Worm (Caenorhabditis elegans) whole organism, L4 larva: Measurements from ENCODE around the gene taf-11.1.
A peak's percentile ranks its signal among the peaks of the same experiment; 100 is the strongest.

ENCODE experiments used
- D1046.2 ChIP-seq: fragments of 200-800 bp; sonication (Bioruptor generic); IDR thresholded peaks from 2 replicates; pipeline ENCODE4 v1.3.6; 2022; ENCODE audit warnings: missing genetic modification characterization, missing compliant biosample characterization
- F49E8.2 ChIP-seq: sonication (generic microtip); optimal IDR thresholded peaks from 2 replicates; lab custom pipeline; 2016; ENCODE audit warnings: missing compliant biosample characterization, mild to moderate bottlenecking, missing genetic modification characterization, borderline replicate concordance
- T20F7.1 ChIP-seq: fragments of 200-800 bp; sonication (Bioruptor generic); optimal IDR thresholded peaks from 2 replicates; lab custom pipeline; 2018; ENCODE audit warnings: mild to moderate bottlenecking, missing genetic modification characterization, missing compliant biosample characterization
- Y75B8A.6 ChIP-seq: fragments of 200-800 bp; sonication (Bioruptor generic); IDR thresholded peaks from 2 replicates; pipeline ENCODE4 v1.3.6; 2022; ENCODE audit warnings: missing genetic modification reagents, missing genetic modification characterization, missing compliant biosample characterization
- ZK337.2 ChIP-seq: fragments of 200-800 bp; sonication (Bioruptor generic); IDR thresholded peaks from 2 replicates; pipeline ENCODE4 v1.3.6; 2022; ENCODE audit warnings: missing genetic modification reagents, missing genetic modification characterization, missing compliant biosample characterization
- aha-1 ChIP-seq: fragments of 150-350 bp; peaks from one replicate; lab custom pipeline; 2014; ENCODE audit warnings: missing biosample characterization, missing genetic modification characterization
- arid-1 ChIP-seq: fragments of 200-800 bp; sonication (Bioruptor generic); conservative IDR thresholded peaks from 2 replicates; pipeline ENCODE4 v1.3.6; 2022; ENCODE audit warnings: missing genetic modification reagents, missing genetic modification characterization, missing compliant biosample characterization
- attf-4 ChIP-seq: sonication (generic microtip); optimal IDR thresholded peaks from 3 replicates; lab custom pipeline; 2017; ENCODE audit warnings: missing biosample characterization, missing genetic modification characterization
- ceh-32 ChIP-seq: sonication (generic microtip); optimal IDR thresholded peaks from 2 replicates; lab custom pipeline; 2016; ENCODE audit warnings: mild to moderate bottlenecking, missing genetic modification characterization, missing compliant biosample characterization; ENCODE audit not compliant: poor library complexity
- ceh-44 ChIP-seq: fragments of 200-800 bp; sonication (Bioruptor generic); IDR thresholded peaks from 2 replicates; pipeline ENCODE4 v1.3.6; 2022; ENCODE audit warnings: missing genetic modification reagents, missing genetic modification characterization, missing compliant biosample characterization
- ceh-82 ChIP-seq: sonication (generic microtip); optimal IDR thresholded peaks from 2 replicates; lab custom pipeline; 2017; ENCODE audit warnings: missing biosample characterization, missing genetic modification characterization
- cey-2 ChIP-seq: sonication (generic microtip); optimal IDR thresholded peaks from 3 replicates; lab custom pipeline; 2017; ENCODE audit warnings: missing genetic modification characterization, mild to moderate bottlenecking, missing compliant biosample characterization, antibody characterized with exemption, borderline replicate concordance; ENCODE audit not compliant: insufficient read depth
- daf-8 ChIP-seq: fragments of 200-800 bp; sonication (Bioruptor generic); IDR thresholded peaks from 2 replicates; pipeline ENCODE4 v1.3.6; 2022; ENCODE audit warnings: missing genetic modification characterization, missing compliant biosample characterization
- dmd-6 ChIP-seq: fragments of 200-800 bp; sonication (Bioruptor generic); IDR thresholded peaks from 2 replicates; pipeline ENCODE4 v1.3.6; 2022; ENCODE audit warnings: missing genetic modification reagents, missing genetic modification characterization, missing compliant biosample characterization
- dve-1 ChIP-seq: sonication (generic microtip); optimal IDR thresholded peaks from 2 replicates; lab custom pipeline; 2017; ENCODE audit warnings: antibody characterized with exemption, mild to moderate bottlenecking, missing genetic modification characterization, missing compliant biosample characterization; ENCODE audit not compliant: insufficient read depth
- egl-27 ChIP-seq: sonication (generic microtip); optimal IDR thresholded peaks from 3 replicates; lab custom pipeline; 2017; ENCODE audit warnings: missing biosample characterization, missing genetic modification reagents, missing genetic modification characterization
- fkh-10 ChIP-seq: fragments of 150-350 bp; optimal IDR thresholded peaks from 2 replicates; lab custom pipeline; 2014; ENCODE audit warnings: missing biosample characterization, missing genetic modification reagents, missing genetic modification characterization
- jun-1 ChIP-seq: fragments of 150-350 bp; optimal IDR thresholded peaks from 2 replicates; lab custom pipeline; 2014; ENCODE audit warnings: missing biosample characterization, missing genetic modification reagents, missing genetic modification characterization
- lim-7 ChIP-seq: fragments of 200-800 bp; sonication (Bioruptor generic); IDR thresholded peaks from 2 replicates; pipeline ENCODE4 v1.3.6; 2022; ENCODE audit warnings: missing genetic modification characterization, missing compliant biosample characterization
- lin-1 ChIP-seq: fragments of 200-800 bp; sonication (Bioruptor generic); IDR thresholded peaks from 2 replicates; pipeline ENCODE4 v1.3.6; 2022; ENCODE audit warnings: missing genetic modification reagents, missing genetic modification characterization, missing compliant biosample characterization
- lin-15B ChIP-seq: fragments of 150-350 bp; sonication (generic microtip); optimal IDR thresholded peaks from 3 replicates; lab custom pipeline; 2014; ENCODE audit warnings: missing biosample characterization, missing genetic modification characterization
- lir-3 ChIP-seq: sonication (generic microtip); optimal IDR thresholded peaks from 2 replicates; lab custom pipeline; 2016; ENCODE audit warnings: mild to moderate bottlenecking, missing genetic modification characterization, missing compliant biosample characterization
- mdl-1 ChIP-seq, 2 experiments: fragments of 150-350 bp in 1 of 2; sonication (generic microtip) in 1 of 2; optimal IDR thresholded peaks; 2 replicates each; lab custom pipeline; 2014 to 2017; ENCODE audit warnings: missing biosample characterization in 2 of 2, missing genetic modification characterization in 2 of 2
- mdt-29 ChIP-seq: fragments of 200-800 bp; sonication (Bioruptor generic); IDR thresholded peaks from 2 replicates; pipeline ENCODE4 v1.3.6; 2022; ENCODE audit warnings: missing genetic modification reagents, missing genetic modification characterization, missing compliant biosample characterization
- mep-1 ChIP-seq: fragments of 150-350 bp; sonication (generic microtip); optimal IDR thresholded peaks from 3 replicates; lab custom pipeline; 2014; ENCODE audit warnings: missing biosample characterization, missing genetic modification characterization
- mxl-2 ChIP-seq: fragments of 200-800 bp; sonication (Bioruptor generic); conservative IDR thresholded peaks from 2 replicates; pipeline ENCODE4 v1.3.6; 2022; ENCODE audit warnings: missing genetic modification reagents, missing genetic modification characterization, missing compliant biosample characterization
- mxl-3 ChIP-seq: fragments of 200-800 bp; sonication (Bioruptor generic); optimal IDR thresholded peaks from 2 replicates; lab custom pipeline; 2018; ENCODE audit warnings: mild to moderate bottlenecking, missing genetic modification characterization, missing compliant biosample characterization
- nhr-102 ChIP-seq: sonication (generic microtip); optimal IDR thresholded peaks from 2 replicates; lab custom pipeline; 2016; ENCODE audit warnings: mild to moderate bottlenecking, missing genetic modification characterization, moderate library complexity, missing compliant biosample characterization
- nhr-11 ChIP-seq: fragments of 150-350 bp; optimal IDR thresholded peaks from 2 replicates; lab custom pipeline; 2014; ENCODE audit warnings: missing biosample characterization, missing genetic modification characterization
- nhr-111 ChIP-seq: fragments of 200-800 bp; sonication (Bioruptor generic); optimal IDR thresholded peaks from 2 replicates; lab custom pipeline; 2018; ENCODE audit warnings: mild to moderate bottlenecking, missing genetic modification characterization, missing compliant biosample characterization
- nhr-237 ChIP-seq: sonication (generic microtip); optimal IDR thresholded peaks from 2 replicates; lab custom pipeline; 2017; ENCODE audit warnings: missing biosample characterization, missing genetic modification characterization
- nhr-25 ChIP-seq: sonication (generic microtip); optimal IDR thresholded peaks from 2 replicates; lab custom pipeline; 2017; ENCODE audit warnings: missing genetic modification characterization, mild to moderate bottlenecking, missing compliant biosample characterization, antibody characterized with exemption, moderate library complexity, borderline replicate concordance; ENCODE audit not compliant: insufficient read depth
- nhr-28 ChIP-seq: fragments of 150-350 bp; optimal IDR thresholded peaks from 2 replicates; lab custom pipeline; 2014; ENCODE audit warnings: missing biosample characterization, missing genetic modification characterization
- nhr-77 ChIP-seq: fragments of 150-350 bp; optimal IDR thresholded peaks from 2 replicates; lab custom pipeline; 2014; ENCODE audit warnings: missing biosample characterization, missing genetic modification characterization
- pha-4 ChIP-seq, 2 experiments: fragments of 150-350 bp in 1 of 2; fragments of 200-800 bp in 1 of 2; sonication (Bioruptor generic) in 1 of 2; IDR thresholded peaks in 1 of 2; optimal IDR thresholded peaks in 1 of 2; 2 replicates each; pipeline versions ENCODE4 v1.3.6 to Lab custom; 2014 to 2022; ENCODE audit warnings: missing genetic modification characterization in 2 of 2, missing genetic modification reagents in 2 of 2, missing biosample characterization in 1 of 2, missing compliant biosample characterization in 1 of 2
- php-3 ChIP-seq: fragments of 200-800 bp; sonication (Bioruptor generic); IDR thresholded peaks from 2 replicates; pipeline ENCODE4 v1.3.6; 2022; ENCODE audit warnings: missing genetic modification reagents, missing genetic modification characterization, missing compliant biosample characterization
- rbr-2 ChIP-seq: sonication (generic microtip); optimal IDR thresholded peaks from 2 replicates; lab custom pipeline; 2016; ENCODE audit warnings: missing genotype, missing genetic modification characterization, missing compliant biosample characterization
- snpc-4 ChIP-seq: fragments of 150-350 bp; optimal IDR thresholded peaks from 2 replicates; lab custom pipeline; 2014; ENCODE audit warnings: missing biosample characterization, missing genetic modification characterization
- spr-3 ChIP-seq: fragments of 200-800 bp; sonication (Bioruptor generic); optimal IDR thresholded peaks from 2 replicates; lab custom pipeline; 2018; ENCODE audit warnings: mild to moderate bottlenecking, missing genetic modification characterization, missing compliant biosample characterization
- tra-1 ChIP-seq: fragments of 200-800 bp; sonication (Bioruptor generic); IDR thresholded peaks from 2 replicates; pipeline ENCODE4 v1.3.6; 2022; ENCODE audit warnings: missing genetic modification reagents, missing genetic modification characterization, missing compliant biosample characterization
- unc-62 ChIP-seq, 3 experiments: fragments of 150-350 bp in 1 of 3; sonication (generic microtip); optimal IDR thresholded peaks in 2 of 3; peaks in 1 of 3; 1 replicate in 1 of 3; 2 replicates in 2 of 3; lab custom pipeline; 2014 to 2017; ENCODE audit warnings: missing biosample characterization in 3 of 3, missing genetic modification characterization in 3 of 3, missing genetic modification reagents in 3 of 3, missing genotype in 1 of 3
- vab-7 ChIP-seq: fragments of 200-800 bp; sonication (Bioruptor generic); IDR thresholded peaks from 2 replicates; pipeline ENCODE4 v1.3.6; 2022; ENCODE audit warnings: missing genetic modification reagents, missing genetic modification characterization, missing compliant biosample characterization
- zfp-2 ChIP-seq: sonication (generic microtip); optimal IDR thresholded peaks from 2 replicates; lab custom pipeline; 2016; ENCODE audit warnings: mild to moderate bottlenecking, missing genetic modification characterization, missing compliant biosample characterization
- zip-11 ChIP-seq: fragments of 200-800 bp; sonication (Bioruptor generic); IDR thresholded peaks from 2 replicates; pipeline ENCODE4 v1.3.6; 2022; ENCODE audit warnings: missing genetic modification characterization, missing compliant biosample characterization
- zip-2 ChIP-seq: fragments of 150-350 bp; optimal IDR thresholded peaks from 2 replicates; lab custom pipeline; 2014; ENCODE audit warnings: missing biosample characterization, missing genetic modification characterization
- ztf-11 ChIP-seq: fragments of 150-350 bp; optimal IDR thresholded peaks from 2 replicates; lab custom pipeline; 2014; ENCODE audit warnings: missing biosample characterization, missing genetic modification characterization
- ztf-7 ChIP-seq: fragments of 150-350 bp; optimal IDR thresholded peaks from 2 replicates; lab custom pipeline; 2014; ENCODE audit warnings: missing biosample characterization, missing genetic modification characterization

Gene taf-11.1

DNA sequence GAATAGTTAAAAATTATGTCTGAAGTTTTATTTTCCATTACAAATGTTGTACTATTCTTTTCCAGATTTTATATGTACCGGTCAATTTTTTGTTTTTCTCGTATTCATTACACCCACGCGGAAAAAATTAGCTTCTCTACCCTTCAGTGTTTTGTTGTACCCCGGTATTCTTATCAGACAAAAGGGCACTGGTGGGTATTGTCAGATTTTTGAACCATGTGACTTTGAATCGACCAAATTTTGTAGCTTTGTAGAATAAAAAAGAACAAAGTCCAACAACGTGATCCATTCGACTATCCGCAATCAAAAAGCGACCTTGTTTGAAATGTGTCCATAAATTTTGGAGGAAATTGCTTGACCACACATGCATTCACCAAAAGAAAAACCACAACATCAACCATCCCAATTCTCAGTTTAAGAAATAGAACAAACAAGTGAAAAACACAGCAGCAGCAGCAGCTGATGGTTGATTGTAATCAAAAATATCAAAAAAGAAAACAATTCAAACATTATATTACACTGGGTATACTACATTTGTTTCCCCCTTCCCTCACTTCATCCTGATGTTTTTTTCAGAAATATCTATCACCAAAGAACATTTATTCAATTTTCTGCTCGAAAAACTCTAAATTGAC lies 10.4 kb upstream of the taf-11.1 start (continued):
- no peak for TF ChIP-seq snpc-4 (tag; lab: Kevin White, UChicago)
- TF ChIP-seq egl-27, result no peak
- no peak for TF ChIP-seq ztf-7
- TF ChIP-seq Y75B8A.6, result no peak
- no peak for TF ChIP-seq mxl-3 (GFP tag; lab: Kevin White, UChicago)
- TF ChIP-seq nhr-111 (GFP tag; lab: Kevin White, UChicago), result no peak
- TF ChIP-seq ceh-32 (tag; lab: Kevin White, UChicago), result no peak
- no peak for TF ChIP-seq ceh-44 (GFP tag; lab: Robert Waterston, UW)
- no peak for TF ChIP-seq zfp-2
- peak; percentile 2 for TF ChIP-seq nhr-11 (tag; lab: Kevin White, UChicago)
- TF ChIP-seq cey-2 (tag; lab: Kevin White, UChicago), result no peak
- TF ChIP-seq daf-8 (GFP tag; lab: Robert Waterston, UW), result no peak
- peak in 1 of 2 experiments; percentile 64 for TF ChIP-seq mdl-1 (tag; optimal IDR thresholded peaks at IDR 0.05; lab: Kevin White, UChicago)
- TF ChIP-seq mxl-2 (GFP tag; lab: Robert Waterston, UW), result no peak
- TF ChIP-seq nhr-102, result no peak
- TF ChIP-seq aha-1 (tag; lab: Kevin White, UChicago), result no peak
- TF ChIP-seq vab-7 (GFP tag; lab: Robert Waterston, UW), result no peak
- TF ChIP-seq rbr-2 (tag; lab: Kevin White, UChicago), result no peak
- TF ChIP-seq zip-11 (GFP tag; lab: Robert Waterston, UW), result no peak
- no peak for TF ChIP-seq lin-1 (GFP tag; lab: Robert Waterston, UW)
- no peak for TF ChIP-seq D1046.2 (GFP tag; lab: Robert Waterston, UW)
- TF ChIP-seq T20F7.1 (GFP tag; lab: Kevin White, UChicago), result no peak
- peak; percentile 48 for TF ChIP-seq nhr-77 (tag; lab: Kevin White, UChicago)
- TF ChIP-seq nhr-237 (tag; lab: Kevin White, UChicago), result no peak
- TF ChIP-seq spr-3 (GFP tag; lab: Kevin White, UChicago), result no peak
- TF ChIP-seq arid-1, result no peak
- TF ChIP-seq ztf-11 (tag; lab: Kevin White, UChicago), result no peak
- TF ChIP-seq lin-15B (tag; lab: Kevin White, UChicago), result no peak
- TF ChIP-seq lir-3 (tag; lab: Kevin White, UChicago), result no peak

DNA sequence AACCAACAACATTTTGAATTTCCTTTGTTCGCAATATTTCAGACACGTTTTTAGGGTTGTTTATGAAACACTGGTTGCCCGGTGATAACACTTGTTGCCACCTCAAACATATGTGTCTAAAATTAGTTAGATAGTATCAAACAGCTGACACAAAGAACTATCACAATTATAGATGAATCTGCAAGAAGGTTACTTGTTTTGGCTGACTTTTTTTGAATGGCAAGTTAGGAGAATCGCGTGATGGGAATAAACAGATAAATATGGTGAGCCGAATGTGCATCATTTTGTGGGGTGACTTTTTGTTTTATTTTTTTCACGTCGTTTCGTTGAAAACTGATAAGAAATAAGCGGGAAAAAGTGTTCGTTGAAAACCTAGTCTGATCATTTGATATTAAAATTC lies 9.8 kb upstream of the taf-11.1 start:
- TF ChIP-seq dmd-6 (GFP tag; lab: Robert Waterston, UW), result peak; percentile 75
- no peak for TF ChIP-seq mdl-1 (tag; optimal IDR thresholded peaks at IDR 0.05; lab: Kevin White, UChicago)
- TF ChIP-seq fkh-10 (GFP tag; lab: Kevin White, UChicago), result no peak
- no peak for TF ChIP-seq nhr-11 (tag; lab: Kevin White, UChicago)
- TF ChIP-seq egl-27, result no peak
- TF ChIP-seq unc-62 (GFP tag; optimal IDR thresholded peaks at IDR 0.05 in 1 of 2; lab: Kevin White, UChicago), result no peak
- TF ChIP-seq unc-62 (tag; optimal IDR thresholded peaks at IDR 0.05; lab: Kevin White, UChicago), result no peak
- no peak for TF ChIP-seq lin-15B (tag; lab: Kevin White, UChicago)
- TF ChIP-seq pha-4 (GFP tag; IDR thresholded peaks at IDR 0.05; lab: Robert Waterston, UW), result no peak
- TF ChIP-seq pha-4 (tag; optimal IDR thresholded peaks at IDR 0.05; lab: Kevin White, UChicago), result no peak
- TF ChIP-seq snpc-4 (tag; lab: Kevin White, UChicago), result no peak
- no peak for TF ChIP-seq nhr-77 (tag; lab: Kevin White, UChicago)
- TF ChIP-seq zip-2 (tag; lab: Kevin White, UChicago), result no peak
- TF ChIP-seq attf-4 (tag; lab: Kevin White, UChicago), result no peak
- no peak for TF ChIP-seq F49E8.2
- peak; percentile 36 for TF ChIP-seq nhr-28 (tag; lab: Kevin White, UChicago)
- no peak for TF ChIP-seq ZK337.2 (GFP tag; lab: Robert Waterston, UW)
- TF ChIP-seq aha-1 (tag; lab: Kevin White, UChicago), result peak; percentile 92
- TF ChIP-seq ceh-82, result no peak
- TF ChIP-seq jun-1, result no peak
- peak; percentile 84 for TF ChIP-seq dve-1
- no peak for TF ChIP-seq lir-3 (tag; lab: Kevin White, UChicago)
- TF ChIP-seq tra-1 (GFP tag; lab: Robert Waterston, UW), result 0 out of 2 replicates have a peak, but pooled peaks have one; percentile 51
- peak; percentile 43; the same call in 1 of the 2 replicates for TF ChIP-seq php-3 (GFP tag; lab: Robert Waterston, UW)
- no peak for TF ChIP-seq nhr-25 (tag; lab: Kevin White, UChicago)
- TF ChIP-seq mep-1, result peak; percentile 37
- no peak for TF ChIP-seq ceh-44 (GFP tag; lab: Robert Waterston, UW)
- TF ChIP-seq mdt-29 (GFP tag; lab: Robert Waterston, UW), result peak; percentile 76
- TF ChIP-seq mxl-2 (GFP tag; lab: Robert Waterston, UW), result no peak
- TF ChIP-seq lim-7 (GFP tag; lab: Robert Waterston, UW), result no peak
